Worm (Caenorhabditis elegans): ENCODE data around the gene egl-3.

- no peak for TF ChIP-seq ztf-28 (GFP tag; IDR thresholded peaks at IDR 0.05)
- TF ChIP-seq ztf-26 (tag; optimal IDR thresholded peaks at IDR 0.05) = no peak
- TF ChIP-seq F37B4.10 (GFP tag; IDR thresholded peaks at IDR 0.05) = no peak
- TF ChIP-seq aptf-2 (GFP tag; conservative IDR thresholded peaks at IDR 0.05) = no peak
- TF ChIP-seq C17E4.6 (GFP tag; IDR thresholded peaks at IDR 0.05) = no peak
- TF ChIP-seq die-1 (tag; optimal IDR thresholded peaks at IDR 0.05) = no peak
- no peak for TF ChIP-seq K11D2.4 (GFP tag; IDR thresholded peaks at IDR 0.05)
- no peak for TF ChIP-seq mcd-1 (GFP tag; IDR thresholded peaks at IDR 0.05)
- no peak for TF ChIP-seq F57C9.4 (tag; optimal IDR thresholded peaks at IDR 0.05)
- TF ChIP-seq ztf-3 (GFP tag; optimal IDR thresholded peaks at IDR 0.05) = no peak
- TF ChIP-seq egl-18 (GFP tag; IDR thresholded peaks at IDR 0.05) = no peak
- no peak for TF ChIP-seq somi-1 (GFP tag; optimal IDR thresholded peaks at IDR 0.05)
Observed at ce11 chrV:10158528-10158927, 15.0 kb downstream of the egl-3 start, which contains the start of gene srsx-30.
